Fruit fly (Drosophila melanogaster): ENCODE results near the gene hfp.

hfp gene

dm6 chr3L:1469241-1469640, 33.1 kb downstream of the hfp start:
- TF ChIP-seq noc (tag; optimal IDR thresholded peaks at IDR 0.05) = no peak

DNA sequence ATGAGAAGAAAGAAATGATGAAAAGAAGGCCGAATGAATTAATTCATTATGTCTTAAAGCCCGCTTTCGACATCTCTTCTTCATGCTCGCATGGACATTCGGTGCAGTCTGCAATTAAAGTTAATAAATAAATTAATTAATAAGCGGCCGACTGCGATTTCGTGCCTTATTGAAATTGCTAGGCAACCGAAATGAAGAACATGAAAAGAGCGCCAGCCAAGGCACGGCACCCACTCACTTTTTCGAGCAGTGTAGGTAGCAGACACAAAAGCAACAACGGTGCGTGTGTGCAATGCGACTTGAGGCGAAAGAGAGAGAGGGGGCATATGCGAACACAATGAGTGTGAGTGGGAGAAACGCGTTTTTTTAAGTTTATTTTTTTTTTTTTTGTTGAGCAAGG, 37.9 kb downstream of the hfp start:
- TF ChIP-seq noc (tag; optimal IDR thresholded peaks at IDR 0.05) = no peak

DNA sequence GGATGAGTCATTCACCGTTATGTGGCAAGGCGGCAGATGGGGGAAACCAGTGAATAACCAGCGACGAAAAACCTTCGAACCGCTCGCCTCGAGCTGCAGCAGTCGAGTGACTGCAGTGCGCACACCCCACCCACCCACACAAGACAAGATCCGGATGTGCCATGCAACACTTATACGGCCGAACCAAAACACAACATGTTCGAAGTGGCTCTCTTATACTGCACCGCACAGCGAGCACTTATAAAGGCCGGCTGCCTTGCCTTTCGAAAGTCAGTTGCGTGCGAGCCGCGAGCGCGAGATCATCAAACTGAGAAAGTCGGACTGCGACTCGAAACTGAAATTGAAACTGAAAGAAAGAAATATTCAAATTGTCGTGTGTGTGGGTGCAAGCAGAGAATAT, 38.8 kb downstream of the hfp start, which contains the start of gene rho:
TSS of gene rho (plus strand) at position 265 of the 400 bp plus-strand sequence.
- no peak for TF ChIP-seq noc (tag; optimal IDR thresholded peaks at IDR 0.05)

- TF ChIP-seq noc (tag; optimal IDR thresholded peaks at IDR 0.05) = no peak
Measured at dm6 chr3L:1461831-1462230, 40.6 kb downstream of the hfp start.

DNA sequence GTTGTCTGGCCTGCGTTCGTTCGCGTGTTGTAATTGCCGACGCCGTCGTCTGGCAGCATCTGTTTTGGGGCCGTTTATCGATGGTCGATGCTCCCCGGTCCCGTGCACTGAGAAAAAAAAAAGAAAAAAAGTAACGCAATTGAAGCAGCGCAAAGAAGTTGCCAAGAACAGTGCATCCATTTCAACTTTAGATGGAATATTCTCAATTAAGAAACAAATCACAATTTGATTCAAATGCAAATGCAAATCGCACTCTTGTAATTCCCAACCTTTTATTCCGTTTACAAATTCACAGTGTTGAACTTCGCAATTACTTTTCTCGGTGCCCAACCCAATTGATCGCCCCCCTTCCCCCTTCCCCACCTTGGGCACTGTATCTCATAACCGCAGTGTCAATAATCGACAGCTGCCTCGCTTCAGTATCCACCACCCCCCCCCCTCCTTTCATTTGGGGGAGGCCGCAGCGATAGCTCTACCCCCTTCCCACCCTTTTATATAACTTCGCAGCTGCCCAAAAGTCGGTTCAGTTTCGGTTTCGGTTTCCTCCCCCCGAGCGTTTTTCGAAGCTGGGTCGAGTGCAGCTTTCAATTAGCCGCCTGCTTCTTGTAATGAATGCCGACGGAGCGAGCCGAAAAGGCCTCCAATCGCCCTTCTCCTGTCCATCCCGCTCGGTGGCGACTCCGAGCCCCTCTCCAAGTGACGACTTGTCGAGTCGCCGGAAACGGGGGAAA, 44.2 kb downstream of the hfp start:
- TF ChIP-seq noc (tag; optimal IDR thresholded peaks at IDR 0.05) = no peak

DNA sequence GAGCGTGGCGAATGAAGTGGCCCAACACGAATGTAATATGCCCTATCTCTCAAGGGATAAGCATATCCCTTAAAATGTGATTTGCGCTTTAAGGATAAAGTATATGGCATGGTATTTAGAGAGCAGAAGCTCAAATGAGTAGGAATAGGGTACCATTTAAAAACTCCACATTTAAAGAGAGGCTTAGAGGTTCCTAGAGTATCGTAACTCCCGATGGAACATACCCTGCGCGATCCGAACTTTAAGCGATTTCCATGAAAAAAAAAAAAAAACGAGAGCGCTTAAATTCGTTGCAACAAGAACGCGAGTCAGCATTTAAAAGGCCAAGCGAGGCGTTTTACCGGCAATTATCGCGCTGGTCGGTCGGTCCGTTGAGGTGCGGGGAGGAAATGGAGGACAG, 45.1 kb downstream of the hfp start:
- TF ChIP-seq noc (tag; optimal IDR thresholded peaks at IDR 0.05) = no peak

DNA sequence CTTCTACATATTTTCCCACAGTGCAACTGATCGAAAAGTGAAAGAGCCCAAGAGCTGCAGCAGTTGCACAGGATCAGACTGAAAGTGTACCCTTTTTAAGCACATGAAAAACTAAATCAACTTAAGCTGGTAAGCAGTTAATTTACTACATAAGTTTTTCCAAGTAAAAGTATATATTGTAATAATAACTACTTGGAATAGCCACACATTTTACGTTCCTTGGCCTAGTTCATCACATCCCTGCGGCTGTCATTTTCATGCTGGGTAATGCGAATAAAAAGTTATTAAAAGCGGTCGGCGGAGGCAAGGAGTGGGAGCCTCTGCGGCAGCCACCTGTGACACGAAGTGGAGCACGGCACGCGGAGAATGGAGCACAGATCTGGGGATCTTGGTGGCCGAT, 51.5 kb downstream of the hfp start:
- TF ChIP-seq noc (tag; optimal IDR thresholded peaks at IDR 0.05) = no peak

DNA sequence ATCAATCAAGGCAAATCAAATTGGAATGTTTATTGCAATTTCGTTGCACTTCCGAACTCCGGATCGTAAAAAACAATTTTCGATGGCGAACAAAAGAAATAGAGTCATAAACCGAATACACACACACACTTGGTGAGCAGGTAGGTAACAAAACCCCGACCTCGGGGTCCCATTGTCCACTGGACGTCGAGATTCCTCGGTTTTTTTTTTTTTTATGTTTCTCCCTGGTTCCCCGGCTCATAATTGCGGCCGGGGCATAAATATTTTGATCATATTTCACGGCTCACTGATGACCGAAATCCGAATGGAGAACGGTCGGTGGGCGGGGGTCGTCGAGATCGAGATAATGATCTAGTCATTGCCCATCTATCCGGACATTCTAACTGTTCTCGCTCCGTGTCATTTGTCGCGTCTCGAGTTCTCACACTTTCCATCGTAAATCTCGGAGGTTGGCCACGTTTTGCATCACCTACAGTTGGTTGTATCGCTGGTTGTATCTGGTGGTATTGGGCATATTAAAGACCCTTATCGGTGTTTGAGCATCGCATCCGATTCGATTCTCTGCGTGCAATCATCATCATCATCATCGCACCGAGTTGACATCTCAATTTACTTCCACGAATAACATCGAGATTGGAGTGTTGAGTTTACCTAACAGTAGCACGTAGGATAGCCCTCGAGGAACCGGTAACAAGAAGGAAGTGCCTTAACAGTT, 54.4 kb downstream of the hfp start:
- no peak for TF ChIP-seq noc (tag; optimal IDR thresholded peaks at IDR 0.05)
